Fruit fly (Drosophila melanogaster) whole organism, prepupa: Measurements from ENCODE around the gene CG3961.

Experiments used
- CG11294 ChIP-seq: fragments of 200-800 bp; sonication (Bioruptor generic); IDR thresholded peaks from 2 replicates; pipeline ENCODE4 v1.3.6; 2022; ENCODE audit warnings: missing biosample characterization, missing genetic modification characterization
- CG3032 ChIP-seq: fragments of 200-800 bp; optimal IDR thresholded peaks from 2 replicates; lab custom pipeline; 2019; ENCODE audit warnings: missing biosample characterization, mild to moderate bottlenecking, missing genetic modification characterization, moderate library complexity
- CG32006 ChIP-seq: fragments of 200-800 bp; sonication (Bioruptor generic); optimal IDR thresholded peaks from 3 replicates; lab custom pipeline; 2017; ENCODE audit warnings: missing biosample characterization, mild to moderate bottlenecking, missing genetic modification characterization
- CG3919 ChIP-seq: fragments of 200-800 bp; sonication (Bioruptor generic); optimal IDR thresholded peaks from 3 replicates; lab custom pipeline; 2016; ENCODE audit warnings: missing biosample characterization, missing genetic modification characterization
- CG4318 ChIP-seq: fragments of 200-800 bp; sonication (Bioruptor generic); optimal IDR thresholded peaks from 3 replicates; lab custom pipeline; 2017; ENCODE audit warnings: missing biosample characterization, mild to moderate bottlenecking, missing genetic modification characterization
- CG6808 ChIP-seq: fragments of 200-800 bp; sonication (Bioruptor generic); optimal IDR thresholded peaks from 3 replicates; lab custom pipeline; 2017; ENCODE audit warnings: missing biosample characterization, missing genetic modification characterization, mild to moderate bottlenecking, moderate library complexity, missing genetic modification reagents
- CG8119 ChIP-seq: fragments of 200-800 bp; sonication (Bioruptor generic); IDR thresholded peaks from 3 replicates; pipeline ENCODE4 v1.3.6; 2022; ENCODE audit warnings: missing biosample characterization, missing genetic modification characterization
- Eip75B ChIP-seq: fragments of 200-800 bp; sonication (Bioruptor generic); optimal IDR thresholded peaks from 3 replicates; lab custom pipeline; 2016; ENCODE audit warnings: missing biosample characterization, missing genetic modification characterization
- Hr38 ChIP-seq: sonication (Bioruptor generic); optimal IDR thresholded peaks from 2 replicates; lab custom pipeline; 2016; ENCODE audit warnings: missing biosample characterization, missing genetic modification characterization
- Hr4 ChIP-seq: fragments of 200-800 bp; sonication (Bioruptor generic); optimal IDR thresholded peaks from 3 replicates; lab custom pipeline; 2016; ENCODE audit warnings: missing biosample characterization, missing genetic modification characterization
- eg ChIP-seq: fragments of 200-800 bp; sonication (Bioruptor generic); IDR thresholded peaks from 3 replicates; pipeline ENCODE4 v1.3.6; 2022; ENCODE audit warnings: missing biosample characterization, missing genetic modification characterization
- fd59A ChIP-seq: fragments of 200-800 bp; sonication (Bioruptor generic); optimal IDR thresholded peaks from 2 replicates; lab custom pipeline; 2017; ENCODE audit warnings: missing biosample characterization, mild to moderate bottlenecking, missing genetic modification characterization, missing genetic modification reagents
- salr ChIP-seq, 2 experiments: fragments of 200-800 bp; sonication (Bioruptor generic); optimal IDR thresholded peaks; 3 replicates each; lab custom pipeline; 2016 to 2018; ENCODE audit warnings: missing biosample characterization in 2 of 2, missing genetic modification characterization in 2 of 2, mild to moderate bottlenecking in 1 of 2
- topi ChIP-seq: fragments of 200-800 bp; sonication (Bioruptor generic); optimal IDR thresholded peaks from 3 replicates; lab custom pipeline; 2016; ENCODE audit warnings: missing biosample characterization, missing genetic modification characterization

- TF ChIP-seq CG8119 (GFP tag; lab: Robert Waterston, UW) = no peak
- TF ChIP-seq Eip75B (GFP tag; lab: Kevin White, UChicago) = no peak
- TF ChIP-seq CG4318 (GFP tag; lab: Kevin White, UChicago) = no peak
- no peak for TF ChIP-seq CG11294
- TF ChIP-seq CG3919 (GFP tag; lab: Kevin White, UChicago) = no peak
- TF ChIP-seq salr (GFP tag; optimal IDR thresholded peaks at IDR 0.05; lab: Kevin White, UChicago) = no peak
- TF ChIP-seq Hr38 = no peak
- TF ChIP-seq CG32006 (GFP tag; lab: Kevin White, UChicago) = no peak
- no peak for TF ChIP-seq CG3032 (tag; lab: Kevin White, UChicago)
- no peak for TF ChIP-seq CG6808 (GFP tag; lab: Kevin White, UChicago)
- TF ChIP-seq eg = no peak
- TF ChIP-seq fd59A (GFP tag; lab: Kevin White, UChicago) = no peak
- TF ChIP-seq topi (GFP tag; lab: Kevin White, UChicago) = no peak
- no peak for TF ChIP-seq Hr4 (GFP tag; lab: Kevin White, UChicago)
Observed at dm6 chr3L:18881613-18882012, 8.7 kb downstream of the CG3961 start.
